Fruit fly (Drosophila melanogaster) whole organism, pupa: Measurements from ENCODE around the gene CG12766.
A peak's percentile ranks its signal among the peaks of the same experiment; 100 is the strongest.

ENCODE experiments used
- CG10348 ChIP-seq: fragments of 200-800 bp; sonication (Bioruptor generic); IDR thresholded peaks from 2 replicates; pipeline ENCODE4 v1.3.6; 2022; ENCODE audit warnings: missing biosample characterization, missing genetic modification characterization
- CG12605 ChIP-seq: fragments of 200-800 bp; sonication (Bioruptor generic); IDR thresholded peaks from 2 replicates; pipeline ENCODE4 v1.3.6; 2022; ENCODE audit warnings: missing biosample characterization, missing genetic modification characterization
- CG13204 ChIP-seq: fragments of 200-800 bp; sonication (Bioruptor generic); optimal IDR thresholded peaks from 2 replicates; lab custom pipeline; 2018; ENCODE audit warnings: missing biosample characterization, mild to moderate bottlenecking, missing genetic modification characterization, moderate library complexity
- CG14655 ChIP-seq: fragments of 200-800 bp; sonication (Bioruptor generic); optimal IDR thresholded peaks from 3 replicates; lab custom pipeline; 2017; ENCODE audit warnings: mild to moderate bottlenecking, missing biosample characterization, missing genetic modification reagents, missing genetic modification characterization
- CG15710 ChIP-seq: fragments of 200-800 bp; sonication (Bioruptor generic); optimal IDR thresholded peaks from 2 replicates; lab custom pipeline; 2018; ENCODE audit warnings: missing biosample characterization, mild to moderate bottlenecking, missing genetic modification characterization, moderate library complexity
- CG17806 ChIP-seq: fragments of 200-800 bp; sonication (Bioruptor generic); optimal IDR thresholded peaks from 2 replicates; lab custom pipeline; 2018; ENCODE audit warnings: missing biosample characterization, mild to moderate bottlenecking, missing genetic modification characterization, moderate library complexity
- CG32121 ChIP-seq: fragments of 200-800 bp; sonication (Bioruptor generic); IDR thresholded peaks from 2 replicates; pipeline ENCODE4 v1.3.6; 2022; ENCODE audit warnings: missing biosample characterization, missing genetic modification characterization
- CG34367 ChIP-seq: fragments of 200-800 bp; sonication (Bioruptor generic); optimal IDR thresholded peaks from 2 replicates; lab custom pipeline; 2018; ENCODE audit warnings: missing biosample characterization, mild to moderate bottlenecking, missing genetic modification characterization
- CG4496 ChIP-seq: fragments of 200-800 bp; sonication (Bioruptor generic); IDR thresholded peaks from 3 replicates; pipeline ENCODE4 v1.3.6; 2022; ENCODE audit warnings: missing biosample characterization, missing genetic modification characterization
- CG8159 ChIP-seq: fragments of 200-800 bp; sonication (Bioruptor generic); optimal IDR thresholded peaks from 3 replicates; lab custom pipeline; 2018; ENCODE audit warnings: missing biosample characterization, mild to moderate bottlenecking, missing genetic modification characterization, moderate library complexity
- CG8301 ChIP-seq: fragments of 200-800 bp; sonication (Bioruptor generic); optimal IDR thresholded peaks from 2 replicates; lab custom pipeline; 2018; ENCODE audit warnings: missing biosample characterization, mild to moderate bottlenecking, missing genetic modification characterization
- CG9948 ChIP-seq: fragments of 200-800 bp; sonication (Bioruptor generic); optimal IDR thresholded peaks from 2 replicates; lab custom pipeline; 2018; ENCODE audit warnings: missing biosample characterization, mild to moderate bottlenecking, missing genetic modification characterization, moderate library complexity
- D1 ChIP-seq: fragments of 200-800 bp; sonication (Bioruptor generic); optimal IDR thresholded peaks from 2 replicates; lab custom pipeline; 2018; ENCODE audit warnings: missing biosample characterization, mild to moderate bottlenecking, missing genetic modification characterization, moderate library complexity
- EcR ChIP-seq: fragments of 200-800 bp; sonication (Bioruptor generic); optimal IDR thresholded peaks from 3 replicates; lab custom pipeline; 2019; ENCODE audit warnings: missing biosample characterization, missing genetic modification characterization, mild to moderate bottlenecking, moderate library complexity, missing genetic modification reagents
- Ets98B ChIP-seq: fragments of 200-800 bp; sonication (Bioruptor generic); IDR thresholded peaks from 2 replicates; pipeline ENCODE4 v1.3.6; 2022; ENCODE audit warnings: missing biosample characterization, missing genetic modification characterization
- Pif1A ChIP-seq: fragments of 200-800 bp; sonication (Bioruptor generic); optimal IDR thresholded peaks from 3 replicates; lab custom pipeline; 2016; ENCODE audit warnings: missing biosample characterization, missing genetic modification characterization
- Pif1B ChIP-seq: fragments of 200-800 bp; sonication (Bioruptor generic); optimal IDR thresholded peaks from 3 replicates; lab custom pipeline; 2016; ENCODE audit warnings: missing biosample characterization, missing genetic modification characterization
- Snoo ChIP-seq: fragments of 200-800 bp; sonication (Bioruptor generic); optimal IDR thresholded peaks from 3 replicates; lab custom pipeline; 2017; ENCODE audit warnings: missing biosample characterization, mild to moderate bottlenecking, missing genetic modification characterization, inconsistent platforms
- fd96Ca ChIP-seq: fragments of 200-800 bp; sonication (Bioruptor generic); IDR thresholded peaks from 3 replicates; pipeline ENCODE4 v1.3.6; 2022; ENCODE audit warnings: missing biosample characterization, missing genetic modification characterization
- gl ChIP-seq: fragments of 200-800 bp; sonication (Bioruptor generic); optimal IDR thresholded peaks from 2 replicates; lab custom pipeline; 2018; ENCODE audit warnings: missing biosample characterization, mild to moderate bottlenecking, missing genetic modification characterization
- rn ChIP-seq: fragments of 200-800 bp; sonication (Bioruptor generic); IDR thresholded peaks from 2 replicates; pipeline ENCODE4 v1.3.6; 2022; ENCODE audit warnings: missing biosample characterization, missing genetic modification characterization

CG12766 gene

dm6 chr3L:3934110-3934509 is 5.8 kb downstream of the CG12766 start:
- no peak for TF ChIP-seq CG34367 (tag; lab: Kevin White, UChicago)
- peak; percentile 31 for TF ChIP-seq CG14655 (GFP tag; lab: Kevin White, UChicago)
- no peak for TF ChIP-seq CG10348 (GFP tag; lab: Robert Waterston, UW)
- TF ChIP-seq CG9948: no peak
- TF ChIP-seq CG32121 (GFP tag; lab: Robert Waterston, UW): no peak
- TF ChIP-seq fd96Ca (GFP tag; lab: Robert Waterston, UW): no peak
- no peak for TF ChIP-seq rn
- peak; percentile 3 for TF ChIP-seq Snoo
- TF ChIP-seq CG15710 (tag; lab: Kevin White, UChicago): no peak

dm6 chr3L:3933599-3933998 is 6.3 kb downstream of the CG12766 start:
- TF ChIP-seq CG9948 (no peak), CG17806 (tag; lab: Kevin White, UChicago) (no peak), CG15710 (tag; lab: Kevin White, UChicago) (no peak), Snoo (no peak), Pif1A (peak; percentile 52), CG12605 (GFP tag; lab: Robert Waterston, UW) (peak; percentile 88), CG4496 (GFP tag; lab: Robert Waterston, UW) (peak; percentile 66; the same call in 2 of the 3 replicates), CG10348 (GFP tag; lab: Robert Waterston, UW) (no peak), CG32121 (GFP tag; lab: Robert Waterston, UW) (peak; percentile 53), EcR (no peak), Pif1B (no peak), Ets98B (GFP tag; lab: Robert Waterston, UW) (peak; percentile 76), fd96Ca (GFP tag; lab: Robert Waterston, UW) (peak; percentile 58; the same call in 2 of the 3 replicates), D1 (tag; lab: Kevin White, UChicago) (no peak), gl (tag; lab: Kevin White, UChicago) (no peak), CG14655 (GFP tag; lab: Kevin White, UChicago) (peak; percentile 9), CG34367 (tag; lab: Kevin White, UChicago) (no peak), CG8159 (tag; lab: Kevin White, UChicago) (no peak), CG13204 (GFP tag; lab: Kevin White, UChicago) (no peak), rn (no peak), CG8301 (tag; lab: Kevin White, UChicago) (no peak)

dm6 chr3L:3932742-3933289 is 7.1 kb downstream of the CG12766 start:
- TF ChIP-seq CG15710 (tag; lab: Kevin White, UChicago): no peak
- no peak for TF ChIP-seq Pif1B
- TF ChIP-seq CG9948: no peak
- TF ChIP-seq gl (tag; lab: Kevin White, UChicago): no peak
- TF ChIP-seq CG17806 (tag; lab: Kevin White, UChicago): no peak
- TF ChIP-seq CG12605 (GFP tag; lab: Robert Waterston, UW): no peak
- no peak for TF ChIP-seq CG4496 (GFP tag; lab: Robert Waterston, UW)
- TF ChIP-seq CG13204 (GFP tag; lab: Kevin White, UChicago): no peak
- no peak for TF ChIP-seq rn
- TF ChIP-seq D1 (tag; lab: Kevin White, UChicago): no peak
- TF ChIP-seq EcR: no peak
- TF ChIP-seq CG14655 (GFP tag; lab: Kevin White, UChicago): no peak
- no peak for TF ChIP-seq Pif1A
- no peak for TF ChIP-seq CG10348 (GFP tag; lab: Robert Waterston, UW)
- TF ChIP-seq CG8159 (tag; lab: Kevin White, UChicago): no peak
- no peak for TF ChIP-seq CG32121 (GFP tag; lab: Robert Waterston, UW)

- no peak for TF ChIP-seq D1 (tag; lab: Kevin White, UChicago)
- no peak for TF ChIP-seq EcR
- TF ChIP-seq CG12605 (GFP tag; lab: Robert Waterston, UW): no peak
- no peak for TF ChIP-seq CG15710 (tag; lab: Kevin White, UChicago)
- no peak for TF ChIP-seq CG32121 (GFP tag; lab: Robert Waterston, UW)
- no peak for TF ChIP-seq CG34367 (tag; lab: Kevin White, UChicago)
- TF ChIP-seq CG9948: no peak
- TF ChIP-seq Ets98B (GFP tag; lab: Robert Waterston, UW): no peak
- no peak for TF ChIP-seq Snoo
- no peak for TF ChIP-seq gl (tag; lab: Kevin White, UChicago)
- no peak for TF ChIP-seq CG17806 (tag; lab: Kevin White, UChicago)
- TF ChIP-seq CG10348 (GFP tag; lab: Robert Waterston, UW): no peak
Observed at dm6 chr3L:3931778-3932177, 8.1 kb downstream of the CG12766 start.

dm6 chr3L:3930930-3931329 is 9.0 kb downstream of the CG12766 start:
- TF ChIP-seq CG32121 (GFP tag; lab: Robert Waterston, UW): peak; percentile 53
- TF ChIP-seq CG10348 (GFP tag; lab: Robert Waterston, UW): no peak
- TF ChIP-seq CG8301 (tag; lab: Kevin White, UChicago): no peak
- no peak for TF ChIP-seq rn
- no peak for TF ChIP-seq CG9948
- no peak for TF ChIP-seq gl (tag; lab: Kevin White, UChicago)
- 0 out of 3 replicates have a peak, but pooled peaks have one; percentile 52 for TF ChIP-seq CG4496 (GFP tag; lab: Robert Waterston, UW)
- no peak for TF ChIP-seq CG15710 (tag; lab: Kevin White, UChicago)
- TF ChIP-seq EcR: peak; percentile 3
- TF ChIP-seq CG14655 (GFP tag; lab: Kevin White, UChicago): no peak
- TF ChIP-seq Pif1A: no peak
- TF ChIP-seq, all 21 proteins: peak for 3
